Worm (Caenorhabditis elegans) whole organism, L3 larva: ENCODE results near the gene ins-12.

Experiments
- aly-2 ChIP-seq: fragments of 150-350 bp; optimal IDR thresholded peaks from 2 replicates; lab custom pipeline; 2014; ENCODE audit warnings: missing biosample characterization, missing genetic modification characterization
- ceh-9 ChIP-seq: sonication (generic microtip); optimal IDR thresholded peaks from 2 replicates; lab custom pipeline; 2018; ENCODE audit warnings: missing biosample characterization, missing genetic modification characterization
- elt-3 ChIP-seq, 3 experiments: fragments of 150-350 bp in 1 of 3; sonication (generic microtip) in 2 of 3; optimal IDR thresholded peaks; 2 replicates in 2 of 3; 4 replicates in 1 of 3; lab custom pipeline; 2014 to 2017; ENCODE audit warnings: missing biosample characterization in 3 of 3, missing genetic modification characterization in 3 of 3
- fkh-10 ChIP-seq: sonication (generic microtip); optimal IDR thresholded peaks from 2 replicates; lab custom pipeline; 2017; ENCODE audit warnings: missing biosample characterization, missing genetic modification reagents, missing genetic modification characterization
- fos-1 ChIP-seq: fragments of 150-350 bp; optimal IDR thresholded peaks from 2 replicates; lab custom pipeline; 2014; ENCODE audit warnings: missing biosample characterization, missing genetic modification characterization
- jun-1 ChIP-seq: fragments of 150-350 bp; optimal IDR thresholded peaks from 2 replicates; lab custom pipeline; 2014; ENCODE audit warnings: missing biosample characterization, missing genetic modification reagents, missing genetic modification characterization
- nfya-1 ChIP-seq: sonication (generic microtip); optimal IDR thresholded peaks from 2 replicates; lab custom pipeline; 2017; ENCODE audit warnings: missing genetic modification characterization, mild to moderate bottlenecking, missing compliant biosample characterization, antibody characterized with exemption, moderate library complexity; ENCODE audit not compliant: insufficient read depth
- nhr-76 ChIP-seq: fragments of 150-350 bp; sonication (generic microtip); optimal IDR thresholded peaks from 5 replicates; lab custom pipeline; 2014; ENCODE audit warnings: missing biosample characterization, missing genetic modification characterization
- skn-1 ChIP-seq: fragments of 150-350 bp; optimal IDR thresholded peaks from 2 replicates; lab custom pipeline; 2014; ENCODE audit warnings: missing biosample characterization, missing genetic modification characterization
- tbx-2 ChIP-seq: sonication (generic microtip); optimal IDR thresholded peaks from 2 replicates; lab custom pipeline; 2016; ENCODE audit warnings: mild to moderate bottlenecking, missing genetic modification characterization, missing compliant biosample characterization
- zag-1 ChIP-seq: fragments of 150-350 bp; optimal IDR thresholded peaks from 2 replicates; lab custom pipeline; 2014; ENCODE audit warnings: missing biosample characterization, missing genetic modification characterization

DNA sequence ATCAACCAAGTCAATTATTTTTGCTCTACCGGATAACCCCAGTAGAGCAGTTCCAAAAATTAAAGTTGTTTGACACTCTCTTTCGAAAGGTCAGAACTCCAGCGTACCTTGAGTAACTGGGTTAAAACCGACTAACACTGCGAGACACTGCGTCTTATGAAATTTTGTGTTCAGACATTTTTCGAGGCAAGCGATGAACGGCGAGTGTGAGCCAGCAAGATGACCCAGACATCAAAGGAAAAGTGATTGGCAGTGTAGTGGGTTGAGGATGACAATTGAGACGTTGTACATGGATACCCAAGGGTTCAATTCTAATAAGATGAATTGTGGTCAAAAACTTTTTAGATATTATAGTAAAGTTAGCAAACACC lies 10.3 kb upstream of the ins-12 start:
- no peak for TF ChIP-seq nhr-76
- peak; percentile 57 for TF ChIP-seq skn-1 (tag; lab: Kevin White, UChicago)
- TF ChIP-seq elt-3 (tag; optimal IDR thresholded peaks at IDR 0.05; lab: Kevin White, UChicago): no peak
- no peak for TF ChIP-seq ceh-9
- no peak for TF ChIP-seq zag-1 (tag; lab: Kevin White, UChicago)
- no peak for TF ChIP-seq tbx-2 (tag; lab: Kevin White, UChicago)
- peak; percentile 41 for TF ChIP-seq jun-1
- TF ChIP-seq aly-2 (tag; lab: Kevin White, UChicago): no peak
- peak; percentile 80 for TF ChIP-seq nfya-1
- TF ChIP-seq fkh-10 (GFP tag; lab: Kevin White, UChicago): no peak
- TF ChIP-seq fos-1 (tag; lab: Kevin White, UChicago): no peak
